Fruit fly (Drosophila melanogaster) whole organism, larva: ENCODE measurements around the gene CG5043.

Source experiments
- noc ChIP-seq: fragments of 200-800 bp; sonication (Bioruptor generic); optimal IDR thresholded peaks from 3 replicates; lab custom pipeline; 2019; ENCODE audit warnings: missing biosample characterization, mild to moderate bottlenecking, missing genetic modification characterization, moderate library complexity

CG5043 gene

DNA sequence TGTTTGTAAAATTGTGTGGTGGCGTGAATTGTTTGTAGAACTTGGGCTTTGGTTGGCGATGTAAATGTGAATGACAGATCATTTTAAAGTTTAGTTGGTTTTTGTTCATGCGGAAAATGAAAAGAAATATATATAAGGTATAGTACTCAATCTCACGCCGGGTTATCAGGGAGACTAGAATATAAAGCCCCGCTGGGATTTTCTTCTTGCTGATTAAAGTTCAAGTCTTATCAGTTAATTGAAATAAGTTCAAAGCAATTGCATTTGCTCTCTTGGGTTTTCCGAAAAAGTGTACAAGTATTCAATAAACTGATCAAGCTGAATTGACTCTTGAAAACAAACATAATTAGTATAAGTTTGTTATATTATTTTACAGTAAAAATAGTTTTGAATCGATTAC, 8.2 kb upstream of the CG5043 start:
- TF ChIP-seq noc (tag; lab: Kevin White, UChicago): no peak

DNA sequence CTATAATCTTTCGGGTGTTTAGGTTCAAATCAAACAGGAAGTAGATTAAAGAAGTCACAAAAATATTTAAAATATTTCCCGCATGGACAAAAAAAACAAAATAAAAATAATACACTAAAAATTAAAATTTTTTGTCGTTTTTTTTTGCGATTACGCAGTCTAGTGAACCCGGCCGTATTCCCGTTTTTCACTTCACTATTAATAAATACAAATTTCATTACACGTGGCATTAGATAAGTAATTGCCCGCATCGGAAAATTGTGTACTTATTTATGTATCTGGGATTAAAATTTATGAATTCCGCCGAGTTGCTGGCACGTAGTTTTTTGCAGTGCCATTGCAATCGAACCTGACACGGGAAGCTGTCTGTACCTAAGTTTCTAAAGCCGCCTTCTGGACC, 6.5 kb upstream of the CG5043 start:
- TF ChIP-seq noc (tag; lab: Kevin White, UChicago): no peak

DNA sequence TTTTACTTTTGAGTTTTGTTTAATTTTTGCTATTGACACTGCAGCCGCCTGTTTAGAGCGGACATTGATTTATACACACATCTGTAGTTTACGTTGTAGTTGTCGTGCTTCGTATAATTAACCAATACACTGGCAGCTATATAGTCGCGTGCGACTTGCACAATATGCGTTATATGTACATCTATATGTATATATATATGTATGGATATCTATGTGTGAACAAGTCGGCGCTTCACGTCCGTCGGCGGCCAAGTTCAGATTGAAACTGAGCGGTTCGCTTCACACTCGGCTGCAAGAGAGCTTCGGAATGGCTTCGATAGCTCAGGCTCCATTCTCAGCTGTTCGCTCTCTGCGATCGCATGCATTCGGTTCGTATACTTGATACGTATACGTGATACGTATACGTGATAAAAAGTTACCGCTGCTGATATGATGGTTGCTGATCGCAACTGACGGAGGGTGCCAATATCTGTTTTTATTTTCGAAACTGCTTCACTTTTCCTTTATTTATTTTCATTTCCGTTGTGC, 5.7 kb upstream of the CG5043 start:
- TF ChIP-seq noc (tag; lab: Kevin White, UChicago): peak; percentile 14

DNA sequence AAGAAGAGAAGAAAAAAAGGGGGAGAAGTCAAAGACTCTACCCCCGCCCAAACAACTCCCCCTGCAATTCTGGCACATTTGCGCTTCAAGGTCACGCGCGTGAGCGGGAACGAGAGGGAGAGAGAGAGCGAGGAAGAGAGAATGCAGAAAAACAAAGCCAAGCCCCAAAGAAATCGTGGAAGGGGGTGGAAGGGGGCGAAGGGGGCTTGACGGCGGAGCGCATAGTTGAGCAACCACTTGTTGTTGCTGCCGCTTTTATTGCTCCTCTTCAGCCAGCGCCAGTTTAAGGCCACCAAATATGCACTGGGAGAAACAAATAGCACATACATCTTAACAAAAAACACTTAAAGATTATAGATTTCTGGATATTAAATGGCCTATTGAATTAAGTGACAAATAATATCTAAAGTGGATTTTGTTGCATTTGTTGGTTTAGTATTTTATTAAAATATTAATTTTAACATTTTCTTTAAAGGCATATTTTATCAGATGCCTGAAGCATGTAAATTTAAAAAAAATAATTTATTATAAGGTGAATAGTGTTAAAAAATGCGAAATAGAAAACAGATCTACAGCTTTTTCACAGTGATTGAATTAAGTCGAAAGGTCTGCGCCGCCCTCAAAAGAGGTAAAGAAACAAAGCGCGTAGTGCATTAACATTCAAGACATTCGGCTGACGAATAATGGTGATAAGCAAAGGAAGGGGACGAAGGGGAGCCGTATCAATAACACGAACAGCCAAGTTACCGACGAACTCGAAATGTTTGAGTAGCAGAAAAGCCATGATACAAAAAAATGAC, 3.7 kb upstream of the CG5043 start:
- TF ChIP-seq noc (tag; lab: Kevin White, UChicago): peak; percentile 97

DNA sequence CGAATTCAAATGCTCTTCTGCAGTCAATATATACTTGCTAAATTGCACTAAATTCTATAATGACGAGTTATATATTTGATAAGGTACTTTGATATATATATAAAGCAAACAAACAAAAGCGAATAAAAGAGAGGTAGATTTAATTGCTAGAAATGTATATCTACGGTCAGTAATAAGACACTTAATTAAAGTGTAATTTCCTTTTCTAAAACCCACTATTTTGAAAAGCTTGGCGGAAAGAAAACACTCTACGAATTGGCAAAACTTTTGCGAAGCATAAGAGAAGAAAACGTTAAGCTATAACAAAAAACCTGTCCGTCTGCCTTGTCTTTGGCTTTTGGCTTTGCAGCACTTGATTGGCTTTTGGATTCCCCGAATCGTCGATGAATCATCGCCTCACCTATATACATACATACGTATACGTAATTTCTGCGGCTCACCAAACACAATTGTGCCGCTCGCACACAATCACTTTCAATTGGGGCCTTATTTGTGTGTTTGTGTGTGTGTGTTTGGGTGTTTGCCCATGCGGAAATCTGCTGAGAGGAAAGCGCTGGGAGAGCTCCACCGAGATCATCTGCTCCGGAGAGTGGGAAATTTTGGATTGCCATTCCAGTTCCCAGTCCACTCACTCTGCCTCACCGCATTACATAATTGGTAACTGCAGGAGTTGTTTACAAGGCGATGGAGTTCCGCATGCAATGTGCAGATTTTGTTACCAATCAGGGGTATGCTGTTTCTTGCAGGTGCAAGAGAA, 2.9 kb upstream of the CG5043 start:
- TF ChIP-seq noc (tag; lab: Kevin White, UChicago): peak; percentile 30

DNA sequence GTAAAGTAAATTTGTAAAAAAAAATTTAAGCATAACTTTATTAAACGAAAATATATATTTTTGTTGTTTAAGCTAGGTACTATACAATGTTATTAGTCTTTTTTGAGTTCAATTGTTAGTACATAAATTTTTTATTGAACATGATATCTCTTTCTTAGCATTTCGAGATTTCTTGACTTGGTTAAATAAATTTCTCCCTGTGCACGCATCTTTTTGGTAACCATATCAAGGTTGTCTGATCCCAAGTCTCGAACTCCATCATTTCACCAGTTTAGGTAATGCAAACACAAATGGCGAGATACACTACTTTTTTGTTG, 2.3 kb upstream of the CG5043 start:
- TF ChIP-seq noc (tag; lab: Kevin White, UChicago): no peak

DNA sequence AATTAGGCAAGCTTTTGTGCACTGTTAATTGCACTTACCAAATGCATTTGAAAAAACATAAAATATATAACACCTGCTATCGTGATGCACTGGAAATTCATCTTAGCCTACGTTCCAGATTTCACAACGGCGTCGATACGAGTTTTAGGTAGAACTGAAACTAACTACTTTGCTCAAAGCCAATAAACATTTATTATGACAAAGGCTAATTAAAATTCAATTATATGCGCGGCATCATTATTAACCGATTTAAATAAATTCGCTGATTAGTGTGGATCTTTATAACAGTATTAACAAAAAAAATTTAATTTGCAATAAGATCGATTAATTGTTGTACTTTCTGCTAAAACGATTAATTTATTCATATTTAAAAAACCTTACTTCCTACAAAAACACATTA, 2.8 kb downstream of the CG5043 start, which contains the start of gene CG33928:
Gene CG33928 (minus strand): TSS at position 101 of the 400 bp plus-strand sequence.
- TF ChIP-seq noc (tag; lab: Kevin White, UChicago): no peak

DNA sequence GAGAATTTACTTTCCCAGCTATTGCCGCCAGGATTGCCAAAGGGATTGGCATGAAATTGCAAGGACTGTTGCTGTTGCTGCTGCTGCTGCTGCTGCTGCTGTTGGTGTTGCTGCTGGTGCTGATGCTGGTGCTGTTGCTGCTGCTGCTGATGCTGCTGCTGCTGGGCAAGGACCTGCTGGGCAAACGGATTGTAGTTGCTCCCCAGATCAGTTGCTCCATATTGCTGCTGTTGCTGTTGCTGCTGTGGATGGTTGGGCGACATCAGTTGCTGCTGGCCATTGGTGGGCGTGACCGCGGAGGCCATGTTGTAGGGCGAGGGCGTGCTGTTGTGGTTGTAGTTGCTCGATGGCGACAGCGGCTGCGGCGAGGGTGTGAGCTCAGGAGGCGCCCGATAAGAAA, 3.9 kb downstream of the CG5043 start:
- no peak for TF ChIP-seq noc (tag; lab: Kevin White, UChicago)

DNA sequence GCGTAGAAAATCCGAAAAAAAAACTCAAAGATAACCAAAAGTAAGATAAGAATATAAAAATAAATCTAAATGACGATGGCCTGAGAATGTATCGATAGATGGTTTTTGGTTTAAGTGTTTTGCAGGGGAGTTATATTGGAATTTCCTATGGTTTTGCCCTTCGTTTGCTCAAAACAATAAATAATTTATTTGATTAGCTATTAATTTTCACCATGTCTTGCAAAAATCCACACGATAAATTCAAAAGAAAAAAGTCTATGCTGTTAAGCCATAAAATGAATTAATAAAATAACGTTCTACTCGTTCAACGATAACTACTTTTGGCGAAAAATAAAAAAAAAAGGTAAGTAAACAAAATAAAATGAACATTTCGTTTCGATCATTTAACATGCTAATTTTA, 13.4 kb downstream of the CG5043 start:
- TF ChIP-seq noc (tag; lab: Kevin White, UChicago): no peak

DNA sequence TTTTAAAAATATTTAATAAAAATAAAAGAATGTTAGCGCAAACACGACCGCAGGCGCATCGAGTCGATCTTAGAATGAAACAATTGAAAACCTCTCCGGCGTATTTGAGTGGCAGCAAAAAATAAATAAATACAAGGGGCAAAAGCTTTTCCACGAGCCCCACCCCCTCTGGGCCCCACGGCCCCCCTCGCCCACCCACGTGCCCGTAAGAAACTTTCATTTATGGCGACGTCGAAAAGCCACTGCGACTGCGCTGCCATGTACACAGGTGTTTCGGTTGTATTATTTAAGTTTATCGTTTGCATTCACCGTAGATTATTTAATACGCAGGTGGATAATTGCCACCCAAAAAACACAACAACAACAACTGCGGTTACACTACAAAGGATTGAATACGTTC, 14.8 kb downstream of the CG5043 start:
- no peak for TF ChIP-seq noc (tag; lab: Kevin White, UChicago)

DNA sequence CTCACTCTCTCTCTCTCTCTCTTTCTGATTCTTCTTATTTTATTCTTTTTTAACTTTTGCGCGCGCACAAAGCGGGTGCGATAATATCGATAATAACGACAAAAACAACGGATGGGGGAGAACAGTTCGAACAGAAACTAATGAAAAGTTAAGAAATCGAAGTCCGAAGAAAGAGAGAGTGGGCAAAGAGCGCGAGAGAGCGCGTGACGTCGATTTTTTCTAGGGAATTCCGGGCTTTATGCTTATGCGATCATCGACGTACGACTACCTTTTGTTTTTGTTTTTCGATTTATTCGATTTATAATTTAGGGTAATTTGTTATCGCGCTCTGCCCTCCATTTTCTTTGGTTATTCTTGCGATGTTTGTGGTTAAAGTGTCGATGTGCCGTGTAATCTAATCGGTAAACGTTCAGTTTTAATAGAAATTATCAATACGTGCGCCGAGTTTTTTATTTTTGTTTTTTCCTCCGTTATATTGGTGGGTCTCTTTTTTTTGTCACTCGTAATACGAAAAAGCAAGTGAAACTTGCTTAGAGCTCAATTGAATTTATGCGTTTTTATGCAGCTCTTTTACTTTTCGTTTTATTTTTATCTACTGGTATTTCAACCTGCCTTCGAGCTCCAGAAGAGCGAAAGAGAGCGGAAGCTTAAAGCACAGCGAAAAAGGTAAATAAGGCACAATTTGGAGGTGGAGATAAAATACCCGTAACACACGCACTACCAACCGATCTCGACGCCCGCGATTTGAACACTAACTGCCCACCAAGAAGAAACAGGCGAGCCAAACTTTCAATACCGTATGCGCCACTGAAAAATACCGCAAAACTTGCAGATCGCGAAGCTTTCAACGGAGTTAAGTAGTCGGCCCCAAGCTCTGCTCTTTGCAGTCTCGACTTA, 16.2 kb downstream of the CG5043 start, which contains the start of gene dl:
Gene dl (minus strand): TSS at position 757 of the 897 bp plus-strand sequence.
- peak; percentile 16 for TF ChIP-seq noc (tag; lab: Kevin White, UChicago)

DNA sequence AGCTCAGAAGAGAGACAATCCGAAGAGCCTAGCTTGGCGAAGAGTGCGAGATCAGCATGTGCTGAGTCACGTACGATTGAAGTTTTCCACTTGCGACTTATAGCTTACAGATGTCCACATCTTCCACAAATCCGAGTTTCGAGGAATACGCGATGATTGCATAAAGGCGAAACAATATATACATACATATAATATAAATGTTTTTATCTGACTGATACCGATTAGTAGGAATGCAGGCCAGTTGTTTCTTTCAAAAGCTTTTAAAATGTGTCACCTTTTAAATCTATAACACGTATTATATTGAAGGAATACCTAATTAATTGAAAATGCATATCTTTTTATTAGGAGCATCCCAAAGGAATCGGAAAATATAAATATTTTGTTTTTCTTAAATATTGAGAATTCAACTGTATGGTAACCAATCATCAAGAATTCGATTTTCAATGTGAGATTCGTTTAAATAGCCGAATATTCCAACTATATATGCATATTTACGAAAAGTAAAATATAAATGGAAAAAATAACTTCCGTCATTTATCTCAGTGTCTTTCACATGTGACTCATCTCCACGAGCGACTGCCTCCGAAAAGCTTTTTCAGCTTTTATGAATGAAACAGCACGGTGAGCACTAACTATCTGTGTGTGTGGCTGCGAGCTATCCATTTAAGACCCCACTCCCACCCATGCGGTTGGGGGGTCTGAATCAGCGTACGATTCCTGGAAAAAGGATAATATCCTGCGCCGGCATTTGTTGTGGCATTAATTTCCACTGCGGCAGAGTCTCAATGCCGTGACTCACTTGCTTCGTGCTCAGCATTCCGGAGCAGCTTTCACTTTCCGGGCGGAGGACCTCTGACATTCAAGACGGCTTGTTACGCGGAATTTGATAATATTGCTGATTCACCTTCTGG, 17.1 kb downstream of the CG5043 start:
- TF ChIP-seq noc (tag; lab: Kevin White, UChicago): peak; percentile 84

DNA sequence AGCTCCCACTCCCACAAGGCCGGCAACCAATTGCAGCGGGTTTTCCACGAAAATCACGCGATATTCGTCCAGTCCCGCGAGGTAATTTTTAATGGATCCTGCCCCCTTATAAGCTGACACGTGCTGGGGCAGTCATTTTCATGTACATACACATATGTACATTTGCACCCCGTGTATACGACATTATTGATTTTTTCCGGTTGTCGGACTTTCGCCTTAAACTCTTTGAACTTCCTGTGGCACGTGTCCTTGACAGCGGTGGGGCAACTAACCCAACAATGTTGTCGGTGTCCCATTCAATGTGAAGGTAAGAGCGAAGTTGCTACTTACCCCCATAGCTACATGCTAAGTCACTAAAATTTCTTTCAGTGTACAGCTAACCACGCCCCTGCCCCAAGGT, 18.4 kb downstream of the CG5043 start:
- TF ChIP-seq noc (tag; lab: Kevin White, UChicago): no peak

DNA sequence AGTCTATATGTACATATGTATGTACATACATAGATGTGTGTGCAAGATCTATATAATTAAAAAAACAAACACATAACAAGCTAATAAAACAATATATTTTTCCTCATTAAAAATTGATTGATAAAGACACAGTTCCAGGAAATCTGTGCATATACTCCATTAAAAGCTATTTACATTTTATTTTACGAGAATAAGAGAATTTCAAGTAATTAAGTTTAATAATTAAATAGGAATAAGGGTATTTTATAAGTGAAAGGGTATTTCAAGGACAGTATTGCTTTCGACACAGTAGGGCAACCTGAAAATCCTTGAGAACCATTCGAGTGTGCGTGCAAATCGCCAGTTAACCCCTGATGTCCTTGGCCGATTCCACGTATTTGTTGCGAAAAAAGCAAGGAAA, 19.0 kb downstream of the CG5043 start, which contains the start of gene CG5050:
Gene CG5050 (plus strand): TSS at position 301 of the 400 bp plus-strand sequence.
- TF ChIP-seq noc (tag; lab: Kevin White, UChicago): no peak
